Worm (Caenorhabditis elegans) whole organism, L4/young adult: Measurements from ENCODE around the gene exc-5.

ENCODE experiments used
- W03F9.2 ChIP-seq: fragments of 150-350 bp; optimal IDR thresholded peaks from 2 replicates; lab custom pipeline; 2014; ENCODE audit warnings: missing biosample characterization, missing genetic modification characterization
- dao-5 ChIP-seq: sonication (generic microtip); optimal IDR thresholded peaks from 2 replicates; lab custom pipeline; 2016; ENCODE audit warnings: missing genotype, missing genetic modification characterization, moderate library complexity, missing compliant biosample characterization
- him-1 ChIP-seq: sonication (generic microtip); optimal IDR thresholded peaks from 2 replicates; lab custom pipeline; 2016; ENCODE audit warnings: missing genotype, missing genetic modification reagents, missing genetic modification characterization, missing compliant biosample characterization

DNA sequence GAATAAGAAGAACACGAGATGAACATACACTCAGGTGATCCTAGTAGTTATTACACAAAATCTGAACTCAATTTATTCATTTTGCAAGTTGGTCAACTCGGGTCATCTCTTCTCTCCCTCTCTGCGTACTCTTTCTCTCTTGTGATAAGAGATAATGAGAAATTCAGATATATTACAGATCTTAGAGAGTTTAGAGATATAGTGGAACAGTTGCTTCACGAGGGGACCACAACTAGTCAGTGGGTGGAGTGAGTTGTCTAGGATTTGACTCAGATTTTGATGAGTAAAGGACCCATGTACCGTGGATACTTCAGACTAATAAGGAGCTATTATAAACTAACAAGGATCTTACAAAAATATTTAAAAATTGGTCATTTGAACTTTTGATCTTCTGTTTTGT lies at the start of gene exc-5:
- TF ChIP-seq him-1 (no peak), W03F9.2 (tag; lab: Kevin White, UChicago) (no peak), dao-5 (tag; lab: Kevin White, UChicago) (no peak)
